Worm (Caenorhabditis elegans): ENCODE data around the gene pes-8.

The pes-8 gene

ce11 chrX:9225273-9225672 is 26.3 kb upstream of the pes-8 start (continued):
- TF ChIP-seq cey-2 (tag; optimal IDR thresholded peaks at IDR 0.05; ENCODE audit: borderline replicate concordance, insufficient read depth) (no peak), zag-1 (tag; optimal IDR thresholded peaks at IDR 0.05) (no peak), T20F7.1 (GFP tag; optimal IDR thresholded peaks at IDR 0.05) (no peak), ces-1 (GFP tag; optimal IDR thresholded peaks at IDR 0.05) (no peak), vab-7 (GFP tag; IDR thresholded peaks at IDR 0.05) (no peak)

- TF ChIP-seq lir-3 (tag; optimal IDR thresholded peaks at IDR 0.05): no peak
- no peak for TF ChIP-seq dmd-8 (GFP tag; IDR thresholded peaks at IDR 0.05)
- peak; percentile 27 for TF ChIP-seq nhr-28 (tag; optimal IDR thresholded peaks at IDR 0.05)
- TF ChIP-seq ctbp-1 (GFP tag; IDR thresholded peaks at IDR 0.05): no peak
- TF ChIP-seq nhr-10 (tag; optimal IDR thresholded peaks at IDR 0.05): no peak
- no peak for TF ChIP-seq mxl-2 (GFP tag; conservative IDR thresholded peaks at IDR 0.05)
- TF ChIP-seq nhr-76 (tag; optimal IDR thresholded peaks at IDR 0.05): no peak
Observed at ce11 chrX:9226904-9227303, 24.7 kb upstream of the pes-8 start.

- TF ChIP-seq jun-1 (tag; optimal IDR thresholded peaks at IDR 0.05) (no peak), unc-62 (GFP tag; optimal IDR thresholded peaks at IDR 0.05 in 1 of 2) (peak in 1 of 2 experiments; percentile 87), unc-62 (tag; optimal IDR thresholded peaks at IDR 0.05) (no peak), hlh-11 (tag; optimal IDR thresholded peaks at IDR 0.05) (peak; percentile 11), ZK337.2 (GFP tag; IDR thresholded peaks at IDR 0.05) (no peak), gei-8 (GFP tag; optimal IDR thresholded peaks at IDR 0.05) (no peak), lin-13 (GFP tag; optimal IDR thresholded peaks at IDR 0.05) (no peak), mdl-1 (tag; optimal IDR thresholded peaks at IDR 0.05) (peak in 1 of 2 experiments; percentile 9), nhr-48 (tag; optimal IDR thresholded peaks at IDR 0.05) (no peak), snpc-4 (tag; optimal IDR thresholded peaks at IDR 0.05) (no peak), pqm-1 (tag; optimal IDR thresholded peaks at IDR 0.05) (no peak), mxl-3 (GFP tag; optimal IDR thresholded peaks at IDR 0.05) (peak; percentile 3), duxl-1 (tag; optimal IDR thresholded peaks at IDR 0.05; ENCODE audit: poor library complexity) (no peak), skn-1 (tag; optimal IDR thresholded peaks at IDR 0.05) (no peak), daf-12 (tag; optimal IDR thresholded peaks at IDR 0.05) (no peak)
Observed at ce11 chrX:9228441-9228840, 23.1 kb upstream of the pes-8 start.

- TF ChIP-seq mep-1 (tag; optimal IDR thresholded peaks at IDR 0.05) (no peak), Y48G9A.11 (GFP tag; IDR thresholded peaks at IDR 0.05) (no peak), aha-1 (tag) (peak; percentile 93), daf-8 (GFP tag; IDR thresholded peaks at IDR 0.05) (no peak), lsy-2 (tag; optimal IDR thresholded peaks at IDR 0.05) (no peak), ceh-32 (tag; optimal IDR thresholded peaks at IDR 0.05; ENCODE audit: poor library complexity) (no peak)
Observed at ce11 chrX:9230322-9230721, 21.3 kb upstream of the pes-8 start.

- TF ChIP-seq nhr-28 (tag; optimal IDR thresholded peaks at IDR 0.05) (peak; percentile 53), snpc-4 (tag; optimal IDR thresholded peaks at IDR 0.05) (no peak), nhr-111 (GFP tag; optimal IDR thresholded peaks at IDR 0.05) (no peak), nhr-237 (tag; optimal IDR thresholded peaks at IDR 0.05) (no peak), dpl-1 (GFP tag; optimal IDR thresholded peaks at IDR 0.05) (no peak), pqm-1 (tag; optimal IDR thresholded peaks at IDR 0.05) (peak; percentile 60), sdz-12 (GFP tag; optimal IDR thresholded peaks at IDR 0.05) (no peak), unc-62 (GFP tag; optimal IDR thresholded peaks at IDR 0.05 in 1 of 2) (peak in 1 of 2 experiments; percentile 78), unc-62 (tag; optimal IDR thresholded peaks at IDR 0.05) (no peak), zfp-3 (GFP tag; conservative IDR thresholded peaks at IDR 0.05) (no peak), dmd-6 (GFP tag; IDR thresholded peaks at IDR 0.05) (no peak), lin-38 (GFP tag; IDR thresholded peaks at IDR 0.05) (no peak), ces-1 (GFP tag; optimal IDR thresholded peaks at IDR 0.05) (no peak), ctbp-1 (GFP tag; IDR thresholded peaks at IDR 0.05) (no peak), ZK546.5 (tag; optimal IDR thresholded peaks at IDR 0.05) (no peak), mxl-2 (GFP tag; conservative IDR thresholded peaks at IDR 0.05) (no peak), tag-97 (GFP tag; IDR thresholded peaks at IDR 0.05) (no peak), zip-2 (tag; optimal IDR thresholded peaks at IDR 0.05) (no peak), mxl-3 (GFP tag; optimal IDR thresholded peaks at IDR 0.05) (no peak), tra-1 (GFP tag; IDR thresholded peaks at IDR 0.05) (no peak), hlh-30 (tag; optimal IDR thresholded peaks at IDR 0.05; ENCODE audit: insufficient read depth) (no peak), nhr-48 (tag; optimal IDR thresholded peaks at IDR 0.05) (no peak), lin-39 (tag; optimal IDR thresholded peaks at IDR 0.05) (no peak)
Observed at ce11 chrX:9231556-9231955, 20.0 kb upstream of the pes-8 start.
